Worm (Caenorhabditis elegans): ENCODE data around the gene lmd-5.

Gene lmd-5

ce11 chrV:7084612-7085139 is 38.8 kb upstream of the lmd-5 start, which contains the start of gene mys-1 (continued):
- TF ChIP-seq lin-11 (tag; optimal IDR thresholded peaks at IDR 0.05) (no peak), elt-4 (tag; optimal IDR thresholded peaks at IDR 0.05) (no peak), ceh-14 (tag; optimal IDR thresholded peaks at IDR 0.05) (peak; percentile 72), hlh-8 (tag; optimal IDR thresholded peaks at IDR 0.05) (peak; percentile 78), Y22D7AL.16 (tag; optimal IDR thresholded peaks at IDR 0.05) (no peak), ahr-1 (tag; optimal IDR thresholded peaks at IDR 0.05) (no peak), rnt-1 (tag; optimal IDR thresholded peaks at IDR 0.05) (peak; percentile 42), odd-2 (tag; optimal IDR thresholded peaks at IDR 0.05) (no peak), pag-3 (tag; optimal IDR thresholded peaks at IDR 0.05; ENCODE audit: borderline replicate concordance) (no peak), ceh-34 (tag; optimal IDR thresholded peaks at IDR 0.05) (peak; percentile 58), ref-2 (tag; optimal IDR thresholded peaks at IDR 0.05) (peak; percentile 73), ceh-2 (tag; optimal IDR thresholded peaks at IDR 0.05) (peak; percentile 88), sdc-2 (tag; optimal IDR thresholded peaks at IDR 0.05) (no peak), che-1 (tag; optimal IDR thresholded peaks at IDR 0.05) (no peak), ama-1 (optimal IDR thresholded peaks at IDR 0.05) (no peak), ztf-16 (tag; optimal IDR thresholded peaks at IDR 0.05) (peak; percentile 27), pqm-1 (tag; optimal IDR thresholded peaks at IDR 0.05) (peak; percentile 63), pha-2 (tag; optimal IDR thresholded peaks at IDR 0.05) (peak; percentile 36), ceh-48 (tag; optimal IDR thresholded peaks at IDR 0.05) (no peak), hlh-30 (tag; optimal IDR thresholded peaks at IDR 0.05; ENCODE audit: insufficient read depth) (no peak), unc-3 (GFP tag; conservative IDR thresholded peaks at IDR 0.05) (0 out of 2 replicates have a peak, but pooled peaks have one; percentile 32), unc-3 (tag; optimal IDR thresholded peaks at IDR 0.05) (no peak), tbx-2 (tag; optimal IDR thresholded peaks at IDR 0.05) (peak; percentile 86), ceh-18 (tag; optimal IDR thresholded peaks at IDR 0.05) (no peak), ceh-31 (tag; optimal IDR thresholded peaks at IDR 0.05) (peak; percentile 89), dve-1 (tag; optimal IDR thresholded peaks at IDR 0.05) (no peak), pat-9 (tag; optimal IDR thresholded peaks at IDR 0.05) (no peak), nfya-1 (tag; optimal IDR thresholded peaks at IDR 0.05) (no peak), pax-1 (tag; optimal IDR thresholded peaks at IDR 0.05) (no peak), npax-4 (tag; optimal IDR thresholded peaks at IDR 0.05) (no peak), unc-55 (GFP tag; optimal IDR thresholded peaks at IDR 0.05) (no peak), fkh-10 (GFP tag; optimal IDR thresholded peaks at IDR 0.05) (no peak), hlh-13 (GFP tag; optimal IDR thresholded peaks at IDR 0.05) (no peak), pros-1 (tag; optimal IDR thresholded peaks at IDR 0.05) (no peak), sox-4 (tag; optimal IDR thresholded peaks at IDR 0.05) (no peak)

- TF ChIP-seq unc-55 (GFP tag; optimal IDR thresholded peaks at IDR 0.05) = peak; percentile 72
- no peak for TF ChIP-seq sox-4 (tag; optimal IDR thresholded peaks at IDR 0.05)
- TF ChIP-seq Y22D7AL.16 (tag; optimal IDR thresholded peaks at IDR 0.05) = no peak
Observed at ce11 chrV:7085518-7086104, 37.8 kb upstream of the lmd-5 start, which contains the start of gene VC5.2. TSS of gene VC5.2 (plus strand) at chrV:7085956.

- TF ChIP-seq lim-6 (tag; optimal IDR thresholded peaks at IDR 0.05) = no peak
- no peak for TF ChIP-seq sdc-2 (tag; optimal IDR thresholded peaks at IDR 0.05)
- no peak for TF ChIP-seq pag-3 (tag; optimal IDR thresholded peaks at IDR 0.05; ENCODE audit: borderline replicate concordance)
- TF ChIP-seq ceh-2 (tag; optimal IDR thresholded peaks at IDR 0.05) = no peak
- no peak for TF ChIP-seq ceh-6 (GFP tag; optimal IDR thresholded peaks at IDR 0.05)
- TF ChIP-seq pha-4 (tag; optimal IDR thresholded peaks at IDR 0.05) = no peak
- TF ChIP-seq madf-2 (tag; optimal IDR thresholded peaks at IDR 0.05) = no peak
- no peak for TF ChIP-seq K09A11.1 (tag; optimal IDR thresholded peaks at IDR 0.05; ENCODE audit: insufficient read depth)
- TF ChIP-seq elt-2 (tag; optimal IDR thresholded peaks at IDR 0.05) = no peak
- no peak for TF ChIP-seq sox-2 (GFP tag; IDR thresholded peaks at IDR 0.05)
- no peak for TF ChIP-seq fkh-6 (tag; optimal IDR thresholded peaks at IDR 0.05)
- TF ChIP-seq unc-42 (tag; optimal IDR thresholded peaks at IDR 0.05) = no peak
- no peak for TF ChIP-seq ztf-16 (tag; optimal IDR thresholded peaks at IDR 0.05)
- no peak for TF ChIP-seq ceh-31 (tag; optimal IDR thresholded peaks at IDR 0.05)
- TF ChIP-seq unc-55 (GFP tag; optimal IDR thresholded peaks at IDR 0.05) = no peak
- TF ChIP-seq tbx-7 (tag; optimal IDR thresholded peaks at IDR 0.05) = no peak
- no peak for TF ChIP-seq T23F11.4 (GFP tag; optimal IDR thresholded peaks at IDR 0.05)
- TF ChIP-seq lin-11 (tag; optimal IDR thresholded peaks at IDR 0.05) = no peak
- TF ChIP-seq ceh-9 (tag; optimal IDR thresholded peaks at IDR 0.05) = no peak
Observed at ce11 chrV:7087340-7087739, 36.1 kb upstream of the lmd-5 start.
